Worm (Caenorhabditis elegans) whole organism, young adult: ENCODE results near the gene syg-1.

Experiments
- B0019.2 ChIP-seq: fragments of 200-800 bp; sonication (Bioruptor generic); conservative IDR thresholded peaks from 2 replicates; pipeline ENCODE4 v1.3.6; 2022; ENCODE audit warnings: missing genetic modification reagents, missing genetic modification characterization, missing compliant biosample characterization
- B0035.1 ChIP-seq: sonication (generic microtip); optimal IDR thresholded peaks from 2 replicates; lab custom pipeline; 2016; ENCODE audit warnings: missing genetic modification characterization, mild to moderate bottlenecking, missing compliant biosample characterization, missing genotype, missing genetic modification reagents
- C06A6.2 ChIP-seq: fragments of 200-800 bp; sonication (Bioruptor generic); conservative IDR thresholded peaks from 2 replicates; pipeline ENCODE4 v1.3.6; 2022; ENCODE audit warnings: missing genetic modification characterization, missing compliant biosample characterization
- C17E4.6 ChIP-seq: fragments of 200-800 bp; sonication (Bioruptor generic); IDR thresholded peaks from 2 replicates; pipeline ENCODE4 v1.3.6; 2022; ENCODE audit warnings: missing genetic modification reagents, missing genetic modification characterization, missing compliant biosample characterization
- F23B12.7 ChIP-seq: sonication (generic microtip); optimal IDR thresholded peaks from 2 replicates; lab custom pipeline; 2017; ENCODE audit warnings: missing genetic modification characterization, mild to moderate bottlenecking, missing compliant biosample characterization, antibody characterized with exemption, moderate library complexity; ENCODE audit not compliant: insufficient read depth
- F37B4.10 ChIP-seq: fragments of 200-800 bp; sonication (Bioruptor generic); IDR thresholded peaks from 2 replicates; pipeline ENCODE4 v1.3.6; 2022; ENCODE audit warnings: missing genetic modification characterization, missing compliant biosample characterization
- F39B2.1 ChIP-seq: fragments of 200-800 bp; sonication (Bioruptor generic); IDR thresholded peaks from 2 replicates; pipeline ENCODE4 v1.3.6; 2022; ENCODE audit warnings: missing genetic modification reagents, missing genetic modification characterization, missing compliant biosample characterization
- T07F8.4 ChIP-seq: sonication (generic microtip); optimal IDR thresholded peaks from 2 replicates; lab custom pipeline; 2016; ENCODE audit warnings: mild to moderate bottlenecking, missing genetic modification characterization, moderate library complexity, missing compliant biosample characterization
- Y53F4B.3 ChIP-seq: fragments of 200-800 bp; sonication (Bioruptor generic); IDR thresholded peaks from 2 replicates; pipeline ENCODE4 v1.3.6; 2022; ENCODE audit warnings: missing genetic modification reagents, missing genetic modification characterization, missing compliant biosample characterization
- Y53G8AR.9 ChIP-seq: fragments of 200-800 bp; sonication (Bioruptor generic); conservative IDR thresholded peaks from 2 replicates; pipeline ENCODE4 v1.3.6; 2022; ENCODE audit warnings: missing genetic modification reagents, missing genetic modification characterization, missing compliant biosample characterization
- Y56A3A.18 ChIP-seq: fragments of 200-800 bp; sonication (Bioruptor generic); IDR thresholded peaks from 2 replicates; pipeline ENCODE4 v1.3.6; 2022; ENCODE audit warnings: missing genetic modification reagents, missing genetic modification characterization, missing compliant biosample characterization
- Y79H2A.3 ChIP-seq: fragments of 200-800 bp; sonication (Bioruptor generic); conservative IDR thresholded peaks from 2 replicates; pipeline ENCODE4 v1.3.6; 2022; ENCODE audit warnings: missing genetic modification reagents, missing genetic modification characterization, missing compliant biosample characterization
- aptf-2 ChIP-seq: fragments of 200-800 bp; sonication (Bioruptor generic); conservative IDR thresholded peaks from 2 replicates; pipeline ENCODE4 v1.3.6; 2022; ENCODE audit warnings: missing genetic modification reagents, missing genetic modification characterization, missing compliant biosample characterization
- aptf-3 ChIP-seq: fragments of 200-800 bp; sonication (Bioruptor generic); IDR thresholded peaks from 2 replicates; pipeline ENCODE4 v1.3.6; 2022; ENCODE audit warnings: missing genetic modification characterization, missing compliant biosample characterization
- atf-7 ChIP-seq: sonication (generic microtip); optimal IDR thresholded peaks from 2 replicates; lab custom pipeline; 2017; ENCODE audit warnings: mild to moderate bottlenecking, missing genetic modification characterization, missing compliant biosample characterization
- athp-1 ChIP-seq: sonication (generic microtip); optimal IDR thresholded peaks from 2 replicates; lab custom pipeline; 2017; ENCODE audit warnings: mild to moderate bottlenecking, missing genetic modification characterization, missing compliant biosample characterization
- attf-3 ChIP-seq: fragments of 200-800 bp; sonication (Bioruptor generic); conservative IDR thresholded peaks from 2 replicates; pipeline ENCODE4 v1.3.6; 2022; ENCODE audit warnings: missing genetic modification reagents, missing genetic modification characterization, missing compliant biosample characterization
- attf-6 ChIP-seq: fragments of 200-800 bp; sonication (Bioruptor generic); IDR thresholded peaks from 2 replicates; pipeline ENCODE4 v1.3.6; 2022; ENCODE audit warnings: missing genetic modification reagents, missing genetic modification characterization, missing compliant biosample characterization
- cebp-1 ChIP-seq, 2 experiments: fragments of 200-800 bp in 1 of 2; sonication (Bioruptor generic) in 1 of 2; sonication (generic microtip) in 1 of 2; IDR thresholded peaks in 1 of 2; optimal IDR thresholded peaks in 1 of 2; 2 replicates each; pipeline versions ENCODE4 v1.3.6 to Lab custom; 2017 to 2022; ENCODE audit warnings: missing compliant biosample characterization in 2 of 2, missing genetic modification characterization in 2 of 2, mild to moderate bottlenecking in 1 of 2, missing genetic modification reagents in 1 of 2, moderate library complexity in 1 of 2
- ceh-40 ChIP-seq: fragments of 200-800 bp; sonication (Bioruptor generic); IDR thresholded peaks from 2 replicates; pipeline ENCODE4 v1.3.6; 2022; ENCODE audit warnings: missing genetic modification characterization, missing compliant biosample characterization
- ceh-91 ChIP-seq: fragments of 200-800 bp; sonication (Bioruptor generic); IDR thresholded peaks from 2 replicates; pipeline ENCODE4 v1.3.6; 2022; ENCODE audit warnings: missing genetic modification reagents, missing genetic modification characterization, missing compliant biosample characterization
- chd-7 ChIP-seq: sonication (generic microtip); optimal IDR thresholded peaks from 2 replicates; lab custom pipeline; 2016; ENCODE audit warnings: mild to moderate bottlenecking, missing genetic modification characterization, moderate library complexity, missing compliant biosample characterization
- dox-1 ChIP-seq: fragments of 200-800 bp; sonication (Bioruptor generic); IDR thresholded peaks from 2 replicates; pipeline ENCODE4 v1.3.6; 2022; ENCODE audit warnings: missing genetic modification reagents, missing genetic modification characterization, missing compliant biosample characterization
- dpl-1 ChIP-seq: fragments of 150-350 bp; optimal IDR thresholded peaks from 2 replicates; lab custom pipeline; 2014; ENCODE audit warnings: missing biosample characterization, missing genetic modification reagents, missing genetic modification characterization
- efl-1 ChIP-seq: fragments of 150-350 bp; optimal IDR thresholded peaks from 2 replicates; lab custom pipeline; 2014; ENCODE audit warnings: missing biosample characterization, missing genetic modification reagents, missing genetic modification characterization
- egl-44 ChIP-seq: fragments of 200-800 bp; sonication (Bioruptor generic); IDR thresholded peaks from 2 replicates; pipeline ENCODE4 v1.3.6; 2022; ENCODE audit warnings: missing genetic modification reagents, missing genetic modification characterization, missing compliant biosample characterization
- him-1 ChIP-seq: sonication (generic microtip); optimal IDR thresholded peaks from 2 replicates; lab custom pipeline; 2016; ENCODE audit warnings: missing genotype, missing genetic modification reagents, missing genetic modification characterization, missing compliant biosample characterization
- hrde-1 ChIP-seq: sonication (generic microtip); optimal IDR thresholded peaks from 2 replicates; lab custom pipeline; 2016; ENCODE audit warnings: missing genetic modification characterization, mild to moderate bottlenecking, missing compliant biosample characterization, moderate library complexity, missing genotype, missing genetic modification reagents, borderline replicate concordance
- let-526 ChIP-seq: fragments of 200-800 bp; sonication (Bioruptor generic); IDR thresholded peaks from 2 replicates; pipeline ENCODE4 v1.3.6; 2022; ENCODE audit warnings: missing genetic modification reagents, missing genetic modification characterization, missing compliant biosample characterization
- madf-6 ChIP-seq: fragments of 200-800 bp; sonication (Bioruptor generic); IDR thresholded peaks from 2 replicates; pipeline ENCODE4 v1.3.6; 2022; ENCODE audit warnings: missing genetic modification reagents, missing genetic modification characterization, missing compliant biosample characterization
- mel-28 ChIP-seq: sonication (generic microtip); optimal IDR thresholded peaks from 2 replicates; lab custom pipeline; 2016; ENCODE audit warnings: borderline replicate concordance, mild to moderate bottlenecking, missing genetic modification characterization, missing compliant biosample characterization
- nfya-1 ChIP-seq: sonication (generic microtip); optimal IDR thresholded peaks from 2 replicates; lab custom pipeline; 2017; ENCODE audit warnings: antibody characterized with exemption, missing compliant biosample characterization, missing genetic modification characterization, borderline replicate concordance; ENCODE audit not compliant: insufficient read depth
- nfyb-1 ChIP-seq: fragments of 200-800 bp; sonication (Bioruptor generic); IDR thresholded peaks from 2 replicates; pipeline ENCODE4 v1.3.6; 2022; ENCODE audit warnings: missing genetic modification reagents, missing genetic modification characterization, missing compliant biosample characterization
- nhr-120 ChIP-seq: fragments of 200-800 bp; sonication (Bioruptor generic); IDR thresholded peaks from 2 replicates; pipeline ENCODE4 v1.3.6; 2022; ENCODE audit warnings: missing genetic modification characterization, missing compliant biosample characterization
- pbrm-1 ChIP-seq: fragments of 200-800 bp; sonication (Bioruptor generic); IDR thresholded peaks from 2 replicates; pipeline ENCODE4 v1.3.6; 2022; ENCODE audit warnings: missing genetic modification reagents, missing genetic modification characterization, missing compliant biosample characterization
- repo-1 ChIP-seq: sonication (generic microtip); optimal IDR thresholded peaks from 2 replicates; lab custom pipeline; 2017; ENCODE audit warnings: mild to moderate bottlenecking, missing genetic modification characterization, missing compliant biosample characterization
- rpc-1 ChIP-seq, 2 experiments: fragments of 150-350 bp in 1 of 2; sonication (generic microtip) in 1 of 2; optimal IDR thresholded peaks; 2 replicates each; lab custom pipeline; 2014 to 2018; ENCODE audit warnings: missing biosample characterization in 1 of 2, missing genetic modification characterization in 1 of 2, missing genetic modification reagents in 1 of 2, missing genotype in 1 of 2
- sea-2 ChIP-seq: fragments of 200-800 bp; sonication (Bioruptor generic); IDR thresholded peaks from 2 replicates; pipeline ENCODE4 v1.3.6; 2022; ENCODE audit warnings: missing genetic modification characterization, missing compliant biosample characterization
- snpc-4 ChIP-seq, 5 experiments: fragments of 150-350 bp in 1 of 5; sonication (generic microtip) in 4 of 5; optimal IDR thresholded peaks; 2 replicates each; lab custom pipeline; 2014 to 2018; ENCODE audit warnings: missing genetic modification characterization in 5 of 5, missing biosample characterization in 3 of 5, antibody characterized with exemption in 2 of 5, mild to moderate bottlenecking in 2 of 5, missing compliant biosample characterization in 2 of 5, missing genotype in 2 of 5, moderate library complexity in 2 of 5, missing genetic modification reagents in 1 of 5
- tbp1 ChIP-seq: fragments of 200-800 bp; sonication (Bioruptor generic); optimal IDR thresholded peaks from 2 replicates; lab custom pipeline; 2018; ENCODE audit warnings: mild to moderate bottlenecking, missing genetic modification characterization, missing compliant biosample characterization
- zfh-2 ChIP-seq: fragments of 200-800 bp; sonication (Bioruptor generic); conservative IDR thresholded peaks from 2 replicates; pipeline ENCODE4 v1.3.6; 2022; ENCODE audit warnings: missing genetic modification reagents, missing genetic modification characterization, missing compliant biosample characterization
- ztf-18 ChIP-seq: sonication (generic microtip); optimal IDR thresholded peaks from 2 replicates; lab custom pipeline; 2016; ENCODE audit warnings: missing genotype, mild to moderate bottlenecking, missing genetic modification characterization, missing compliant biosample characterization
- ztf-22 ChIP-seq: fragments of 200-800 bp; sonication (Bioruptor generic); optimal IDR thresholded peaks from 2 replicates; lab custom pipeline; 2018; ENCODE audit warnings: mild to moderate bottlenecking, missing genetic modification characterization, moderate library complexity, missing compliant biosample characterization
- ztf-25 ChIP-seq: fragments of 200-800 bp; sonication (Bioruptor generic); IDR thresholded peaks from 2 replicates; pipeline ENCODE4 v1.3.6; 2022; ENCODE audit warnings: missing genetic modification reagents, missing genetic modification characterization, missing compliant biosample characterization
- ztf-28 ChIP-seq: fragments of 200-800 bp; sonication (Bioruptor generic); IDR thresholded peaks from 2 replicates; pipeline ENCODE4 v1.3.6; 2022; ENCODE audit warnings: missing genetic modification reagents, missing genetic modification characterization, missing compliant biosample characterization

Gene syg-1

DNA sequence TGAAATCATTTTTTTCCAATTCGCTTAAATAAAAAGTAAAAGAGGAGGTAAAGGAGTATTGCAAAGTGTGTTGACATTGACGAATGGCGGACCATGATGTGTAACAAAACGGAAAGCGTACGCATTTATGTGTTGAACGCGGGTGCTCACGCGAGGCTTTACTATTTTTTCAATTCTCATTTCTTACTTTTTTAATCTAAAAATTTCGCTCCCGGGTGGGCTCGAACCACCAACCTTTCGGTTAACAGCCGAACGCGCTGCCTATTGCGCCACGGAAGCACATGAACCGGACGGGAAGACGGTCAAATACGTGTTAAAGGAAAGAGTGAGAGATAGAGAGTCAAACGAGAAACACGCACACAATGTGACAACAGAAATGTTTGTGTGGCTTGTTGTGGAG is 34.2 kb upstream of the syg-1 start (continued):
- TF ChIP-seq dpl-1 (GFP tag; lab: Kevin White, UChicago) (no peak), F37B4.10 (GFP tag; lab: Robert Waterston, UW) (0 out of 2 replicates have a peak, but pooled peaks have one; percentile 82), sea-2 (0 out of 2 replicates have a peak, but pooled peaks have one; percentile 53), attf-3 (GFP tag; lab: Robert Waterston, UW) (no peak), cebp-1 (GFP tag; IDR thresholded peaks at IDR 0.05; lab: Robert Waterston, UW) (peak; percentile 58), cebp-1 (tag; optimal IDR thresholded peaks at IDR 0.05; lab: Kevin White, UChicago) (peak; percentile 76), ztf-22 (GFP tag; lab: Kevin White, UChicago) (peak; percentile 42), ztf-25 (GFP tag; lab: Robert Waterston, UW) (peak; percentile 91), ceh-40 (0 out of 2 replicates have a peak, but pooled peaks have one; percentile 25), dox-1 (GFP tag; lab: Robert Waterston, UW) (peak; percentile 78), nfya-1 (no peak), aptf-2 (GFP tag; lab: Robert Waterston, UW) (no peak), T07F8.4 (tag; lab: Kevin White, UChicago) (peak; percentile 72), madf-6 (GFP tag; lab: Robert Waterston, UW) (0 out of 2 replicates have a peak, but pooled peaks have one; percentile 20), B0019.2 (GFP tag; lab: Robert Waterston, UW) (0 out of 2 replicates have a peak, but pooled peaks have one; percentile 25), zfh-2 (GFP tag; lab: Robert Waterston, UW) (0 out of 2 replicates have a peak, but pooled peaks have one; percentile 35), hrde-1 (tag; lab: Kevin White, UChicago) (peak; percentile 68), athp-1 (tag; lab: Kevin White, UChicago) (no peak), F23B12.7 (peak; percentile 85), ztf-18 (tag; lab: Kevin White, UChicago) (peak; percentile 74), C06A6.2 (GFP tag; lab: Robert Waterston, UW) (no peak), ceh-91 (GFP tag; lab: Robert Waterston, UW) (0 out of 2 replicates have a peak, but pooled peaks have one; percentile 12), him-1 (tag; lab: Kevin White, UChicago) (peak; percentile 86), snpc-4 (GFP tag; optimal IDR thresholded peaks at IDR 0.05; lab: Kevin White, UChicago) (peak; percentile 56), snpc-4 (tag; optimal IDR thresholded peaks at IDR 0.05; lab: Kevin White, UChicago) (peak in 3 of 4 experiments; percentile 62 to 77 (median 73)), F39B2.1 (GFP tag; lab: Robert Waterston, UW) (no peak), rpc-1 (optimal IDR thresholded peaks at IDR 0.05; lab: Kevin White, UChicago) (peak; percentile 81), rpc-1 (tag; optimal IDR thresholded peaks at IDR 0.05; lab: Kevin White, UChicago) (peak; percentile 88), C17E4.6 (GFP tag; lab: Robert Waterston, UW) (no peak), Y79H2A.3 (GFP tag; lab: Robert Waterston, UW) (no peak), repo-1 (tag; lab: Kevin White, UChicago) (peak; percentile 75), tbp1 (GFP tag; lab: Kevin White, UChicago) (peak; percentile 94), attf-6 (GFP tag; lab: Robert Waterston, UW) (peak; percentile 47; the same call in 1 of the 2 replicates), atf-7 (tag; lab: Kevin White, UChicago) (peak; percentile 55), aptf-3 (GFP tag; lab: Robert Waterston, UW) (peak; percentile 43; the same call in 1 of the 2 replicates), nfyb-1 (peak; percentile 68; the same call in 1 of the 2 replicates), Y53G8AR.9 (GFP tag; lab: Robert Waterston, UW) (no peak), egl-44 (peak; percentile 77), Y53F4B.3 (no peak), mel-28 (no peak), efl-1 (GFP tag; lab: Kevin White, UChicago) (no peak), nhr-120 (no peak), ztf-28 (GFP tag; lab: Robert Waterston, UW) (peak; percentile 78; the same call in 1 of the 2 replicates), B0035.1 (tag; lab: Kevin White, UChicago) (peak; percentile 56), pbrm-1 (GFP tag; lab: Robert Waterston, UW) (peak; percentile 69; the same call in 1 of the 2 replicates), let-526 (GFP tag; lab: Robert Waterston, UW) (0 out of 2 replicates have a peak, but pooled peaks have one; percentile 32), Y56A3A.18 (GFP tag; lab: Robert Waterston, UW) (0 out of 2 replicates have a peak, but pooled peaks have one; percentile 9), chd-7 (tag; lab: Kevin White, UChicago) (peak; percentile 81)
